Fruit fly (Drosophila melanogaster) whole organism, adult: ENCODE data around the gene CG43798.
A peak's percentile ranks its signal among the peaks of the same experiment; 100 is the strongest.

Experiments used
- CG11617 ChIP-seq: fragments of 200-800 bp; sonication (Bioruptor generic); optimal IDR thresholded peaks from 2 replicates; lab custom pipeline; 2017; ENCODE audit warnings: mild to moderate bottlenecking, missing biosample characterization, missing genetic modification reagents, missing genetic modification characterization
- CG12768 ChIP-seq: fragments of 200-800 bp; sonication (Bioruptor generic); optimal IDR thresholded peaks from 2 replicates; lab custom pipeline; 2017; ENCODE audit warnings: missing biosample characterization, missing genetic modification characterization, mild to moderate bottlenecking, moderate library complexity, missing genetic modification reagents
- CG14711 ChIP-seq: fragments of 200-800 bp; sonication (Bioruptor generic); optimal IDR thresholded peaks from 2 replicates; lab custom pipeline; 2018; ENCODE audit warnings: missing biosample characterization, mild to moderate bottlenecking, missing genetic modification characterization, moderate library complexity
- CG1620 ChIP-seq: fragments of 200-800 bp; sonication (Bioruptor generic); optimal IDR thresholded peaks from 2 replicates; lab custom pipeline; 2016; ENCODE audit warnings: missing biosample characterization, missing genetic modification characterization
- CG33017 ChIP-seq: fragments of 200-800 bp; sonication (Bioruptor generic); optimal IDR thresholded peaks from 2 replicates; lab custom pipeline; 2018; ENCODE audit warnings: missing biosample characterization, mild to moderate bottlenecking, missing genetic modification characterization, moderate library complexity
- CG5204 ChIP-seq: fragments of 200-800 bp; sonication (Bioruptor generic); optimal IDR thresholded peaks from 2 replicates; lab custom pipeline; 2016; ENCODE audit warnings: missing biosample characterization, missing genetic modification characterization
- CG7045 ChIP-seq: fragments of 200-800 bp; sonication (Bioruptor generic); optimal IDR thresholded peaks from 2 replicates; lab custom pipeline; 2017; ENCODE audit warnings: missing biosample characterization, mild to moderate bottlenecking, missing genetic modification characterization
- CG7101 ChIP-seq: fragments of 200-800 bp; sonication (Bioruptor generic); optimal IDR thresholded peaks from 2 replicates; lab custom pipeline; 2018; ENCODE audit warnings: missing biosample characterization, mild to moderate bottlenecking, missing genetic modification characterization, moderate library complexity
- Clk ChIP-seq: fragments of 200-800 bp; sonication (Bioruptor generic); optimal IDR thresholded peaks from 2 replicates; lab custom pipeline; 2017; ENCODE audit warnings: missing biosample characterization, missing genetic modification characterization
- Crg-1 ChIP-seq: fragments of 200-800 bp; sonication (Bioruptor generic); optimal IDR thresholded peaks from 2 replicates; lab custom pipeline; 2016; ENCODE audit warnings: missing biosample characterization, missing genetic modification characterization
- Hr96 ChIP-seq: fragments of 200-800 bp; sonication (Bioruptor generic); optimal IDR thresholded peaks from 2 replicates; lab custom pipeline; 2016; ENCODE audit warnings: missing biosample characterization, missing genetic modification characterization
- Mnt ChIP-seq: fragments of 200-800 bp; sonication (Bioruptor generic); optimal IDR thresholded peaks from 2 replicates; lab custom pipeline; 2016; ENCODE audit warnings: missing biosample characterization, mild to moderate bottlenecking, missing genetic modification characterization
- bab1 ChIP-seq: fragments of 200-800 bp; sonication (Bioruptor generic); optimal IDR thresholded peaks from 3 replicates; lab custom pipeline; 2019; ENCODE audit warnings: missing biosample characterization, mild to moderate bottlenecking, missing genetic modification characterization, moderate library complexity
- cic ChIP-seq: fragments of 200-800 bp; sonication (Bioruptor generic); optimal IDR thresholded peaks from 2 replicates; lab custom pipeline; 2017; ENCODE audit warnings: missing biosample characterization, mild to moderate bottlenecking, missing genetic modification characterization, moderate library complexity
- cnc ChIP-seq, 2 experiments: fragments of >200 bp; optimal IDR thresholded peaks; 2 replicates each; lab custom pipeline; 2017
- kay ChIP-seq: fragments of 200-800 bp; sonication (Bioruptor generic); peaks from one replicate; lab custom pipeline; 2016; ENCODE audit warnings: missing biosample characterization, missing genetic modification characterization, borderline replicate concordance
- ovo ChIP-seq: fragments of 200-800 bp; sonication (Bioruptor generic); optimal IDR thresholded peaks from 2 replicates; lab custom pipeline; 2016; ENCODE audit warnings: missing biosample characterization, missing genetic modification characterization
- pad ChIP-seq: fragments of 200-800 bp; sonication (Bioruptor generic); optimal IDR thresholded peaks from 3 replicates; lab custom pipeline; 2017; ENCODE audit warnings: missing biosample characterization, missing genetic modification characterization, mild to moderate bottlenecking, moderate library complexity, missing genetic modification reagents
- tj ChIP-seq: fragments of 200-800 bp; sonication (Bioruptor generic); optimal IDR thresholded peaks from 3 replicates; lab custom pipeline; 2017; ENCODE audit warnings: missing biosample characterization, mild to moderate bottlenecking, missing genetic modification characterization, moderate library complexity
- toe ChIP-seq: fragments of 200-800 bp; sonication (Bioruptor generic); optimal IDR thresholded peaks from 2 replicates; lab custom pipeline; 2016; ENCODE audit warnings: missing biosample characterization, missing genetic modification characterization

Gene CG43798

dm6 chr2L:4635376-4635775, 11.5 kb upstream of the CG43798 start:
- TF ChIP-seq toe (GFP tag; lab: Kevin White, UChicago) (no peak), Mnt (GFP tag; lab: Kevin White, UChicago) (no peak), pad (GFP tag; lab: Kevin White, UChicago) (no peak), CG7045 (GFP tag; lab: Kevin White, UChicago) (no peak), Crg-1 (GFP tag; lab: Kevin White, UChicago) (no peak), CG33017 (no peak)

DNA sequence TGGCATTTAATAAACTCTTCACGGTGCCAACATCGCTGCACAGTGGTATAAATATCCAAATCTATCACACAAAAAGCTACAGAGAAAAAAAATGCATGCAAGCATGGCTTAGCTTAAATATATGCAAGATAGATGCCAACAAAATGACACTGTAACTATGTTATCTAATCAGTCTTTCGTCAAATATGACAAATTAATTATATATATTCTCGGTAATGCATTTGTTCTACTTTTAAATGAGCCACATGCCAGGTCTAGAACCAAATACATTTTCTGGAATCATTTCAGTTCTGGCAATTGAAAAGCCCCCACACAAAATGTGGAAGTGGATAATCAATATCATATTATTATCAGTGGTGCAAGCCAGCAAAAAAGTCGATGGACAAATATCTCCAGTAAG, 5.9 kb upstream of the CG43798 start, which contains the start of gene BG642163:
Gene BG642163, plus strand, starts transcription at position 301 of the 400 bp plus-strand sequence.
- no peak for TF ChIP-seq Clk (GFP tag; lab: Kevin White, UChicago)
- TF ChIP-seq CG14711 (tag; lab: Kevin White, UChicago), result no peak
- no peak for TF ChIP-seq CG12768 (GFP tag; lab: Kevin White, UChicago)
- no peak for TF ChIP-seq Mnt (GFP tag; lab: Kevin White, UChicago)
- no peak for TF ChIP-seq kay
- TF ChIP-seq tj, result no peak
- TF ChIP-seq cic (GFP tag; lab: Kevin White, UChicago), result no peak
- TF ChIP-seq CG7101 (tag; lab: Kevin White, UChicago), result no peak
- TF ChIP-seq CG5204 (GFP tag; lab: Kevin White, UChicago), result no peak
- no peak for TF ChIP-seq CG33017
- no peak for TF ChIP-seq CG7045 (GFP tag; lab: Kevin White, UChicago)
- TF ChIP-seq ovo (GFP tag; lab: Kevin White, UChicago), result no peak
- no peak for TF ChIP-seq bab1 (GFP tag; lab: Kevin White, UChicago)
- TF ChIP-seq pad (GFP tag; lab: Kevin White, UChicago), result no peak
- TF ChIP-seq cnc (optimal IDR thresholded peaks at IDR 0.05; lab: Kevin White, UChicago), result no peak
- TF ChIP-seq Crg-1 (GFP tag; lab: Kevin White, UChicago), result no peak
- TF ChIP-seq CG1620 (GFP tag; lab: Kevin White, UChicago), result no peak
- TF ChIP-seq CG11617 (GFP tag; lab: Kevin White, UChicago), result no peak
- no peak for TF ChIP-seq Hr96 (GFP tag; lab: Kevin White, UChicago)

- TF ChIP-seq cic (GFP tag; lab: Kevin White, UChicago), result no peak
- no peak for TF ChIP-seq toe (GFP tag; lab: Kevin White, UChicago)
- no peak for TF ChIP-seq CG12768 (GFP tag; lab: Kevin White, UChicago)
- no peak for TF ChIP-seq CG5204 (GFP tag; lab: Kevin White, UChicago)
- TF ChIP-seq Crg-1 (GFP tag; lab: Kevin White, UChicago), result no peak
- no peak for TF ChIP-seq bab1 (GFP tag; lab: Kevin White, UChicago)
- TF ChIP-seq tj, result no peak
- TF ChIP-seq Clk (GFP tag; lab: Kevin White, UChicago), result no peak
- TF ChIP-seq CG7045 (GFP tag; lab: Kevin White, UChicago), result no peak
- TF ChIP-seq Mnt (GFP tag; lab: Kevin White, UChicago), result no peak
- TF ChIP-seq CG7101 (tag; lab: Kevin White, UChicago), result no peak
- no peak for TF ChIP-seq CG11617 (GFP tag; lab: Kevin White, UChicago)
- no peak for TF ChIP-seq Hr96 (GFP tag; lab: Kevin White, UChicago)
- TF ChIP-seq pad (GFP tag; lab: Kevin White, UChicago), result no peak
- no peak for TF ChIP-seq CG14711 (tag; lab: Kevin White, UChicago)
- TF ChIP-seq CG33017, result no peak
- no peak for TF ChIP-seq ovo (GFP tag; lab: Kevin White, UChicago)
- no peak for TF ChIP-seq cnc (optimal IDR thresholded peaks at IDR 0.05; lab: Kevin White, UChicago)
- TF ChIP-seq kay, result no peak
- no peak for TF ChIP-seq CG1620 (GFP tag; lab: Kevin White, UChicago)
Observed at dm6 chr2L:4642672-4643071, 4.2 kb upstream of the CG43798 start, which contains the start of gene CG15635. Gene CG15635, plus strand, starts transcription at chr2L:4642972.

DNA sequence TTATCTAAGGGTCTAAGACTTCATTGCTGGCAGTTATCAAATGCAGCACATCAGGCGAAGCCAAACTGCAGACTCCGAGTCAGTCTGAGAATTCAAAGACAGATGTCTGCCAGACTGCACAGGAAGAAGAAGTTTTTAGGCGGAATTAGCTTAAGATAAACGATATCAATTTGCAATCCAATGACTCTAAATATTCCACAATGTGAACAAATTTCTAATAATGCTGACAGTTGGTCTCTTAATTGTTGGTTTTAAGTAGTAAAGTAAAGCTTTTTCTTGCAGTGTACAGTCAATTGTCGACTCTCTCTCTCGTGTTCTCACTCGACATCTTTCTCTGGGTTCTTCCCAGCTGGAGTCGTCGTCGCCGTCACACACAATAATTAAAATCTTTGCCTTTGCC, 2.0 kb downstream of the CG43798 start:
- TF ChIP-seq CG5204 (GFP tag; lab: Kevin White, UChicago) (no peak), cic (GFP tag; lab: Kevin White, UChicago) (no peak), CG11617 (GFP tag; lab: Kevin White, UChicago) (no peak), pad (GFP tag; lab: Kevin White, UChicago) (no peak), CG12768 (GFP tag; lab: Kevin White, UChicago) (no peak), Hr96 (GFP tag; lab: Kevin White, UChicago) (no peak), CG14711 (tag; lab: Kevin White, UChicago) (no peak), toe (GFP tag; lab: Kevin White, UChicago) (no peak), cnc (optimal IDR thresholded peaks at IDR 0.05; lab: Kevin White, UChicago) (no peak), CG7101 (tag; lab: Kevin White, UChicago) (no peak), kay (no peak), CG33017 (no peak), CG7045 (GFP tag; lab: Kevin White, UChicago) (no peak), Crg-1 (GFP tag; lab: Kevin White, UChicago) (no peak), ovo (GFP tag; lab: Kevin White, UChicago) (no peak), bab1 (GFP tag; lab: Kevin White, UChicago) (no peak), Mnt (GFP tag; lab: Kevin White, UChicago) (no peak), tj (no peak)

DNA sequence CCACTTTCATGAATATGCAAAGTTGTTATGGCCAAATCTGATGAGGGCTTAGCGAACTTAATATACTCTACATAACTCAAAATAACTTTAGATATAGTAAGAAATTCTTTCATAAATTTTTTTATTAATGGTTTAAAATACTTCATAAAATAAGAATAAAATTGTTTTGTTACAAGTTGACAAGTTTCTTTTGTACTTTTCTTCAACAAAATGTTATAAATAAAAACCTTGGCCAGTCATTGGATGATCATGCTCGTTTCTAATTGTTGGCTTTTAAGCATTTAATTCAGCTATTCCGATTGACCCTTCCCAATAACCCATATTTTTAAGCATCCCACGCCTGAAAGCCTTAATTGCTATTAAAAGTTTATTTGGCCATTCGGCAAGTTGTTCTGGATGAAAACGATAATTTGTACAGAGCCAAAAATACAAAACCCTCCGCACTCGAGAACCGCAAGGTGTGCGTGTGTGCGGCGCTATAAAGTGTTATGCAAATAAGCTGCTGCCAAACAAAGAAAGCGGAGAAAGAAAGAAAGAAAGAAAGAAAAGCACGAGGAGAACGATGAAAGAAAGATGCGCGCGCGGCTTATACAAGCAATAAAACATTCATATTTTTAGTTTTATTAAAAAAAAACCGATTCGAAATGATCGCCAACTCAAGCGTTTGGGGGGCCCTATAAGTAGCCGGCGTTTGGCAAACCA, 4.1 kb downstream of the CG43798 start, which contains the start of gene CG3355:
Gene CG3355, plus strand, starts transcription at position 652 of the 702 bp plus-strand sequence.
- TF ChIP-seq CG14711 (tag; lab: Kevin White, UChicago), result no peak

- TF ChIP-seq Clk (GFP tag; lab: Kevin White, UChicago), result no peak
- TF ChIP-seq CG7045 (GFP tag; lab: Kevin White, UChicago), result no peak
- TF ChIP-seq ovo (GFP tag; lab: Kevin White, UChicago), result no peak
- TF ChIP-seq Mnt (GFP tag; lab: Kevin White, UChicago), result no peak
- no peak for TF ChIP-seq bab1 (GFP tag; lab: Kevin White, UChicago)
- TF ChIP-seq kay, result peak; percentile 2
- no peak for TF ChIP-seq pad (GFP tag; lab: Kevin White, UChicago)
Observed at dm6 chr2L:4660932-4661331, 14.1 kb downstream of the CG43798 start.
